Fruit fly (Drosophila melanogaster) whole organism, embryonic: ENCODE measurements around the gene lgs.

ENCODE experiments used
- Bteb2 ChIP-seq: fragments of 200-800 bp; sonication (Bioruptor generic); optimal IDR thresholded peaks from 2 replicates; lab custom pipeline; 2016; ENCODE audit warnings: missing biosample characterization, missing genetic modification characterization
- CG10274 ChIP-seq: fragments of 200-800 bp; sonication (Bioruptor generic); optimal IDR thresholded peaks from 3 replicates; lab custom pipeline; 2017; ENCODE audit warnings: missing biosample characterization, mild to moderate bottlenecking, missing genetic modification characterization
- CG10462 ChIP-seq: fragments of 200-800 bp; sonication (Bioruptor generic); optimal IDR thresholded peaks from 2 replicates; lab custom pipeline; 2016; ENCODE audit warnings: missing biosample characterization, missing genetic modification characterization
- CG13296 ChIP-seq: fragments of 200-800 bp; sonication (Bioruptor generic); optimal IDR thresholded peaks from 3 replicates; lab custom pipeline; 2018; ENCODE audit warnings: missing biosample characterization, mild to moderate bottlenecking, missing genetic modification characterization
- CG1529 ChIP-seq: fragments of 200-800 bp; sonication (Bioruptor generic); optimal IDR thresholded peaks from 3 replicates; lab custom pipeline; 2018; ENCODE audit warnings: missing biosample characterization, missing genetic modification characterization
- CG15479 ChIP-seq: fragments of 200-800 bp; sonication (Bioruptor generic); optimal IDR thresholded peaks from 3 replicates; lab custom pipeline; 2019; ENCODE audit warnings: missing biosample characterization, mild to moderate bottlenecking, missing genetic modification characterization, moderate library complexity
- CG17385 ChIP-seq: fragments of 200-800 bp; sonication (Bioruptor generic); optimal IDR thresholded peaks from 3 replicates; lab custom pipeline; 2018; ENCODE audit warnings: missing biosample characterization, mild to moderate bottlenecking, missing genetic modification characterization
- CG2199 ChIP-seq: fragments of 200-800 bp; sonication (Bioruptor generic); IDR thresholded peaks from 3 replicates; pipeline ENCODE4 v1.3.6; 2022; ENCODE audit warnings: missing biosample characterization, missing genetic modification characterization
- CG30020 ChIP-seq: fragments of 200-800 bp; optimal IDR thresholded peaks from 2 replicates; lab custom pipeline; 2019; ENCODE audit warnings: missing biosample characterization, mild to moderate bottlenecking, missing genetic modification characterization, moderate library complexity
- CG3726 ChIP-seq: fragments of 200-800 bp; sonication (Bioruptor generic); IDR thresholded peaks from 3 replicates; pipeline ENCODE4, ENCODE4 v1.3.6; 2022; ENCODE audit warnings: missing biosample characterization, missing genetic modification characterization
- CG4360 ChIP-seq: fragments of 200-800 bp; sonication (Bioruptor generic); IDR thresholded peaks from 2 replicates; pipeline ENCODE4 v1.3.6; 2022; ENCODE audit warnings: missing biosample characterization, missing genetic modification characterization
- CG4617 ChIP-seq: fragments of 200-800 bp; sonication (Bioruptor generic); optimal IDR thresholded peaks from 3 replicates; lab custom pipeline; 2016; ENCODE audit warnings: missing biosample characterization, missing genetic modification characterization, borderline replicate concordance
- CG4707 ChIP-seq: fragments of 200-800 bp; sonication (Bioruptor generic); optimal IDR thresholded peaks from 2 replicates; lab custom pipeline; 2018; ENCODE audit warnings: missing biosample characterization, mild to moderate bottlenecking, missing genetic modification characterization, moderate library complexity
- CG7987 ChIP-seq: fragments of 200-800 bp; sonication (Bioruptor generic); optimal IDR thresholded peaks from 2 replicates; lab custom pipeline; 2018; ENCODE audit warnings: missing biosample characterization, mild to moderate bottlenecking, missing genetic modification characterization, moderate library complexity
- CG9932 ChIP-seq: fragments of 200-800 bp; sonication (Bioruptor generic); IDR thresholded peaks from 2 replicates; pipeline ENCODE4 v1.3.6; 2022; ENCODE audit warnings: missing biosample characterization, missing genetic modification characterization
- D19A ChIP-seq: fragments of 200-800 bp; optimal IDR thresholded peaks from 3 replicates; lab custom pipeline; 2019; ENCODE audit warnings: missing biosample characterization, mild to moderate bottlenecking, missing genetic modification characterization, moderate library complexity
- Ets65A ChIP-seq: fragments of 200-800 bp; sonication (Bioruptor generic); peaks from one replicate; lab custom pipeline; 2016; ENCODE audit warnings: missing biosample characterization, missing genetic modification characterization
- HLH3B ChIP-seq: fragments of 200-800 bp; sonication (Bioruptor generic); IDR thresholded peaks from 2 replicates; pipeline ENCODE4 v1.3.6; 2022; ENCODE audit warnings: missing biosample characterization, missing genetic modification characterization
- Kr ChIP-seq: fragments of 200-800 bp; sonication (Bioruptor generic); optimal IDR thresholded peaks from 2 replicates; lab custom pipeline; 2017; ENCODE audit warnings: missing biosample characterization, mild to moderate bottlenecking, missing genetic modification characterization
- MTF-1 ChIP-seq: fragments of 200-800 bp; sonication (Bioruptor generic); optimal IDR thresholded peaks from 2 replicates; lab custom pipeline; 2018; ENCODE audit warnings: missing biosample characterization, mild to moderate bottlenecking, missing genetic modification characterization, borderline replicate concordance
- Med ChIP-seq: fragments of 200-800 bp; sonication (Bioruptor generic); peaks from one replicate; lab custom pipeline; 2016; ENCODE audit warnings: missing biosample characterization, missing genetic modification characterization, mild to moderate bottlenecking, inconsistent platforms, moderate library complexity
- Nf-YB ChIP-seq: fragments of 200-800 bp; sonication (Bioruptor generic); optimal IDR thresholded peaks from 3 replicates; lab custom pipeline; 2019; ENCODE audit warnings: missing biosample characterization, mild to moderate bottlenecking, missing genetic modification characterization, moderate library complexity
- Oaz ChIP-seq: fragments of 200-800 bp; sonication (Bioruptor generic); IDR thresholded peaks from 2 replicates; pipeline ENCODE4 v1.3.6; 2022; ENCODE audit warnings: missing biosample characterization, missing genetic modification characterization
- Oli ChIP-seq: fragments of 200-800 bp; sonication (Bioruptor generic); optimal IDR thresholded peaks from 2 replicates; lab custom pipeline; 2018; ENCODE audit warnings: missing biosample characterization, mild to moderate bottlenecking, missing genetic modification characterization, moderate library complexity
- Sry-β ChIP-seq: fragments of 200-800 bp; sonication (Bioruptor generic); optimal IDR thresholded peaks from 2 replicates; lab custom pipeline; 2018; ENCODE audit warnings: missing biosample characterization, mild to moderate bottlenecking, missing genetic modification characterization, moderate library complexity
- Stat92E ChIP-seq, 3 experiments: fragments of >200 bp in 2 of 3; fragments of 200-800 bp in 1 of 3; sonication (Bioruptor generic) in 1 of 3; optimal IDR thresholded peaks; 2 replicates each; lab custom pipeline; 2017 to 2019; ENCODE audit warnings: missing biosample characterization in 3 of 3, missing genetic modification characterization in 3 of 3, mild to moderate bottlenecking in 1 of 3, moderate library complexity in 1 of 3
- Usf ChIP-seq: fragments of 200-800 bp; sonication (Bioruptor generic); optimal IDR thresholded peaks from 2 replicates; lab custom pipeline; 2017; ENCODE audit warnings: missing genotype, missing biosample characterization, missing genetic modification characterization
- Vsx1 ChIP-seq: fragments of 200-800 bp; sonication (Bioruptor generic); optimal IDR thresholded peaks from 2 replicates; lab custom pipeline; 2017; ENCODE audit warnings: missing biosample characterization, mild to moderate bottlenecking, missing genetic modification characterization, missing genetic modification reagents
- ara ChIP-seq: fragments of 200-800 bp; sonication (Bioruptor generic); IDR thresholded peaks from 2 replicates; pipeline ENCODE4 v1.3.6; 2022; ENCODE audit warnings: missing biosample characterization, missing genetic modification characterization
- bigmax ChIP-seq: fragments of 200-800 bp; sonication (Bioruptor generic); optimal IDR thresholded peaks from 2 replicates; lab custom pipeline; 2018; ENCODE audit warnings: missing biosample characterization, mild to moderate bottlenecking, missing genetic modification characterization
- br ChIP-seq: fragments of >200 bp; optimal IDR thresholded peaks from 2 replicates; lab custom pipeline; 2017
- cad ChIP-seq: fragments of >200 bp; optimal IDR thresholded peaks from 2 replicates; lab custom pipeline; 2017; ENCODE audit warnings: missing biosample characterization, missing genetic modification characterization
- chif ChIP-seq, 2 experiments: fragments of 200-800 bp; sonication (Bioruptor generic); optimal IDR thresholded peaks; 3 replicates each; lab custom pipeline; 2016; ENCODE audit warnings: missing biosample characterization in 2 of 2, missing genetic modification characterization in 2 of 2
- crol ChIP-seq: fragments of 200-800 bp; sonication (Bioruptor generic); IDR thresholded peaks from 2 replicates; pipeline ENCODE4 v1.3.6; 2022; ENCODE audit warnings: missing biosample characterization, missing genetic modification characterization
- danr ChIP-seq: fragments of 200-800 bp; sonication (Bioruptor generic); IDR thresholded peaks from 2 replicates; pipeline ENCODE4 v1.3.6; 2022; ENCODE audit warnings: missing biosample characterization, missing genetic modification characterization
- fd102C ChIP-seq: fragments of 200-800 bp; sonication (Bioruptor generic); optimal IDR thresholded peaks from 2 replicates; lab custom pipeline; 2018; ENCODE audit warnings: missing biosample characterization, mild to moderate bottlenecking, missing genetic modification characterization, moderate library complexity
- kni ChIP-seq: fragments of 200-800 bp; sonication (Bioruptor generic); optimal IDR thresholded peaks from 3 replicates; lab custom pipeline; 2017; ENCODE audit warnings: mild to moderate bottlenecking, missing biosample characterization, missing genetic modification reagents, missing genetic modification characterization
- lbe ChIP-seq: fragments of 200-800 bp; sonication (Bioruptor generic); optimal IDR thresholded peaks from 2 replicates; lab custom pipeline; 2016; ENCODE audit warnings: missing biosample characterization, mild to moderate bottlenecking, missing genetic modification characterization
- maf-S ChIP-seq: fragments of 200-800 bp; sonication (Bioruptor generic); optimal IDR thresholded peaks from 2 replicates; lab custom pipeline; 2016; ENCODE audit warnings: missing biosample characterization, missing genetic modification characterization
- pan ChIP-seq, 4 experiments: fragments of >200 bp in 3 of 4; fragments of 200-800 bp in 1 of 4; sonication (Bioruptor generic) in 1 of 4; optimal IDR thresholded peaks in 3 of 4; IDR thresholded peaks in 1 of 4; 2 replicates each; pipeline versions ENCODE4 v1.3.6 to Lab custom; 2017 to 2022; ENCODE audit warnings: missing biosample characterization in 2 of 4, missing genetic modification characterization in 2 of 4, mixed read lengths in 1 of 4
- peb ChIP-seq: fragments of 200-800 bp; sonication (Bioruptor generic); IDR thresholded peaks from 2 replicates; pipeline ENCODE4 v1.3.6; 2022; ENCODE audit warnings: missing biosample characterization, missing genetic modification characterization
- pfk ChIP-seq: fragments of 200-800 bp; sonication (Bioruptor generic); optimal IDR thresholded peaks from 2 replicates; lab custom pipeline; 2018; ENCODE audit warnings: missing biosample characterization, mild to moderate bottlenecking, missing genetic modification characterization, moderate library complexity
- scrt ChIP-seq: fragments of 200-800 bp; sonication (Bioruptor generic); optimal IDR thresholded peaks from 2 replicates; lab custom pipeline; 2018; ENCODE audit warnings: missing biosample characterization, mild to moderate bottlenecking, missing genetic modification characterization, moderate library complexity
- sens ChIP-seq: fragments of 200-800 bp; sonication (Bioruptor generic); peaks from one replicate; lab custom pipeline; 2016; ENCODE audit warnings: missing biosample characterization, missing genetic modification characterization
- slbo ChIP-seq: fragments of 200-800 bp; sonication (Bioruptor generic); IDR thresholded peaks from 2 replicates; pipeline ENCODE4 v1.3.6; 2022; ENCODE audit warnings: missing biosample characterization, missing genetic modification characterization
- tll ChIP-seq, 2 experiments: fragments of 200-800 bp in 1 of 2; fragments of >200 bp in 1 of 2; sonication (Bioruptor generic) in 1 of 2; optimal IDR thresholded peaks; 2 replicates each; lab custom pipeline; 2017 to 2019; ENCODE audit warnings: missing biosample characterization in 2 of 2, missing genetic modification characterization in 2 of 2, mild to moderate bottlenecking in 1 of 2, moderate library complexity in 1 of 2
- zen ChIP-seq: fragments of 200-800 bp; sonication (Bioruptor generic); optimal IDR thresholded peaks from 3 replicates; lab custom pipeline; 2018; ENCODE audit warnings: missing biosample characterization, mild to moderate bottlenecking, missing genetic modification characterization, moderate library complexity

lgs gene

DNA sequence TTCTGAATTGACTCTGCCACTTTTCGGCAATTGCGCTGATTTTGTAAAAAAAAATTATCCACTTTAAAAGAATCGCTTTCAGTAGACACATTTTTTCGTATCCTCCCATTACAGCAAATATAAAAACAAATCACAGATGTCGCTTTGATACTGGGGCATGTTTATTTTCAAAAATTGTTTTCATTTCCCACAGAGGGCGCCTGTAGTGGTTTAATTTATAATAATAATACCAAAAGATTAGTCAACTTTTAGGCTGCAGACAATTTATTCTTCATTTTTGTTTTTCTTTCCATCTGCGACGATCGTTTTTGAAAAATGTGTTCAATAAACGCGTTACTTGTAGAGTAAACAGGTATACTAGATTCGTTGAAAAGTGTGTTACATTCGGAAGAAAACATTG, 36.9 kb downstream of the lgs start (continued):
- peak; percentile 31 for TF ChIP-seq CG17385 (GFP tag; lab: Kevin White, UChicago)

DNA sequence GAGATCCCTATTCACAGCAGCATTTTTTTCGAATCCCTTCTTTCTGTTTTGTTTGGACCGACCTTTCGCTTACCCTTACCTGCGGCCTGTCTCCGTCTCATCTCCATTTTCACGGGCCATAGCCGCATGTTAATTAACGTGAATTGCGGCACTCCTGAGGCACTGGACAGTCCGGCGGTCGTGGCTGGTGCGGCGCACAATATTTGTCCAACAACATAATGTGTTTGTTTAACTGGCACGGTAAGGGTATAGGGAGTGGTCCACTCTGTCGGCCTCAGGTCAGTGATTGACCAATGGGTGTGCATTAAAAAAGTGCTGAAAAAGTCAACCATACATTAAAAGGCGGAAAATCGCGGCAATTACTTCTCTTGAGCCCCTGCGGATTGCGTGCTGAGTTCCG, 37.4 kb downstream of the lgs start:
- no peak for TF ChIP-seq Usf (GFP tag; lab: Kevin White, UChicago)
- TF ChIP-seq Med: peak; percentile 67
- peak; percentile 21 for TF ChIP-seq sens
- TF ChIP-seq zen (tag; lab: Kevin White, UChicago): peak; percentile 95
- no peak for TF ChIP-seq HLH3B (GFP tag; lab: Robert Waterston, UW)
- peak in 1 of 2 experiments; percentile 98 for TF ChIP-seq tll (GFP tag; optimal IDR thresholded peaks at IDR 0.05; lab: Kevin White, UChicago)
- TF ChIP-seq kni (GFP tag; lab: Kevin White, UChicago): peak; percentile 45
- TF ChIP-seq cad (GFP tag; lab: Kevin White, UChicago): peak; percentile 22
- no peak for TF ChIP-seq CG10274
- TF ChIP-seq CG15479: peak; percentile 78
- peak; percentile 56 for TF ChIP-seq Nf-YB (GFP tag; lab: Kevin White, UChicago)
- TF ChIP-seq D19A (tag; lab: Kevin White, UChicago): peak; percentile 67
- peak; percentile 54 for TF ChIP-seq Kr (GFP tag; lab: Kevin White, UChicago)
- TF ChIP-seq fd102C (GFP tag; lab: Kevin White, UChicago): peak; percentile 76
- TF ChIP-seq, all 482 proteins: peak for 11

DNA sequence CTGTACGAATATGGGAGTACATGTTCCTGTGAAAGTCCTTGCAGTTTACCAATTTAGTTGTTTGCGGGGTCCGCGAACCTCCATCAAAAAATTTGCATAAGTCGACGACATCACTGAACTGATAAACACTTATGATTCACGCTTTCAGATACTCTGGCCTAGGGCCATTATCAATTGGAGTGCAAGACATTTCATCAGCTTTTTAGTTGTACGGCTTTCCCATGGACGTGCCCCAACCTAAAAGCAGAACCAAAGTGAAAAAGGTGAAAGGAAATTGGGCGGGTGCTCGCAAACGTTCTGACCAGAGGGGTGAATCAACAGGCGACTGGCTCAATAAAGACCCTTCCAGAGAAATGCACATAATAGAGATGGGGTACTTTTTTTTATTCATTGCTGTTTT, 38.5 kb downstream of the lgs start:
- TF ChIP-seq Vsx1 (GFP tag; lab: Kevin White, UChicago) (no peak), Kr (GFP tag; lab: Kevin White, UChicago) (no peak), peb (GFP tag; lab: Robert Waterston, UW) (no peak), CG13296 (GFP tag; lab: Kevin White, UChicago) (no peak), chif (GFP tag; optimal IDR thresholded peaks at IDR 0.05; lab: Kevin White, UChicago) (no peak), Ets65A (GFP tag; lab: Kevin White, UChicago) (peak; percentile 78), Sry-β (no peak), CG2199 (GFP tag; lab: Robert Waterston, UW) (peak; percentile 83; the same call in 2 of the 3 replicates), scrt (GFP tag; lab: Kevin White, UChicago) (peak; percentile 20), crol (GFP tag; lab: Robert Waterston, UW) (no peak), maf-S (GFP tag; lab: Kevin White, UChicago) (no peak), CG1529 (no peak), br (lab: Kevin White, UChicago) (no peak), CG10462 (no peak), Stat92E (GFP tag; optimal IDR thresholded peaks at IDR 0.05; lab: Kevin White, UChicago) (no peak), Oaz (GFP tag; lab: Robert Waterston, UW) (no peak), CG3726 (GFP tag; lab: Robert Waterston, UW) (no peak)

DNA sequence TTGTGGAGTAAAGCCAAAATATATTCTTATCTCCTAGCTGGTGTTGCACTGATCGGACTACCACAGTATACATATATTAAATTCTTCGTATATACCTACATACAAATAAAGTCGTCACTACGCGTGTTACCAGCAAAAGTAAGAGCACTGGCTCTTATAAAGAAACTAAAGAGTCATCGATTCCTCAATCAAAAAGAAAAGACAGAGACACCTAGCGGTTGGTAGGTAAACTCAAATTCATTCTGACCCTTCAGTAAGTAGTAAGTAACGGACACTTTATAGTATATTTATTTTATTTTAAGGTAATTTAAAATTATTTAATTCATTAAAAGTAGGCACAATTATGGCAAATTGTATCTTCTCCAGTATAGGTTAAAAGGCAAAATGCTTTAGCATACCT, 39.4 kb downstream of the lgs start:
- TF ChIP-seq MTF-1 (peak; percentile 82), ara (peak; percentile 56; the same call in 1 of the 2 replicates), lbe (GFP tag; lab: Kevin White, UChicago) (no peak), CG4707 (GFP tag; lab: Kevin White, UChicago) (peak; percentile 78), CG4360 (GFP tag; lab: Robert Waterston, UW) (no peak), CG9932 (GFP tag; lab: Robert Waterston, UW) (no peak), danr (no peak), CG30020 (tag; lab: Kevin White, UChicago) (peak; percentile 4), slbo (no peak), bigmax (GFP tag; lab: Kevin White, UChicago) (no peak), Bteb2 (no peak), pan (optimal IDR thresholded peaks at IDR 0.05; lab: Kevin White, UChicago) (no peak), pan (GFP tag; optimal IDR thresholded peaks at IDR 0.05 in 1 of 2, IDR thresholded peaks at IDR 0.05 in 1 of 2) (peak in 1 of 2 experiments; percentile 30), Oli (tag; lab: Kevin White, UChicago) (no peak), pfk (GFP tag; lab: Kevin White, UChicago) (peak; percentile 22), CG7987 (peak; percentile 70), CG4617 (GFP tag; lab: Kevin White, UChicago) (no peak)
